Fruit fly (Drosophila melanogaster) whole organism, prepupa: ENCODE measurements around the gene euc.
A peak's percentile ranks its signal among the peaks of the same experiment; 100 is the strongest.

Experiments
- CG10631 ChIP-seq: fragments of 200-800 bp; sonication (Bioruptor generic); optimal IDR thresholded peaks from 2 replicates; lab custom pipeline; 2016; ENCODE audit warnings: missing biosample characterization, missing genetic modification characterization
- CG10669 ChIP-seq: fragments of 200-800 bp; sonication (Bioruptor generic); optimal IDR thresholded peaks from 3 replicates; lab custom pipeline; 2018; ENCODE audit warnings: missing biosample characterization, mild to moderate bottlenecking, missing genetic modification characterization, moderate library complexity
- CG11902 ChIP-seq: fragments of 200-800 bp; sonication (Bioruptor generic); optimal IDR thresholded peaks from 3 replicates; lab custom pipeline; 2016; ENCODE audit warnings: missing biosample characterization, missing genetic modification characterization
- CG15336 ChIP-seq: fragments of 200-800 bp; sonication (Bioruptor generic); IDR thresholded peaks from 2 replicates; pipeline ENCODE4 v1.3.6; 2022; ENCODE audit warnings: missing biosample characterization, missing genetic modification characterization
- CG1621 ChIP-seq: fragments of 200-800 bp; sonication (Bioruptor generic); optimal IDR thresholded peaks from 3 replicates; lab custom pipeline; 2018; ENCODE audit warnings: missing biosample characterization, mild to moderate bottlenecking, missing genetic modification characterization
- CG31627 ChIP-seq: fragments of 200-800 bp; sonication (Bioruptor generic); optimal IDR thresholded peaks from 3 replicates; lab custom pipeline; 2016; ENCODE audit warnings: missing biosample characterization, missing genetic modification characterization
- CG32006 ChIP-seq: fragments of 200-800 bp; sonication (Bioruptor generic); optimal IDR thresholded peaks from 3 replicates; lab custom pipeline; 2017; ENCODE audit warnings: missing biosample characterization, mild to moderate bottlenecking, missing genetic modification characterization
- CG34406 ChIP-seq: fragments of 200-800 bp; sonication (Bioruptor generic); optimal IDR thresholded peaks from 3 replicates; lab custom pipeline; 2016; ENCODE audit warnings: missing biosample characterization, missing genetic modification characterization
- CG3919 ChIP-seq: fragments of 200-800 bp; sonication (Bioruptor generic); optimal IDR thresholded peaks from 3 replicates; lab custom pipeline; 2016; ENCODE audit warnings: missing biosample characterization, missing genetic modification characterization
- CG4318 ChIP-seq: fragments of 200-800 bp; sonication (Bioruptor generic); optimal IDR thresholded peaks from 3 replicates; lab custom pipeline; 2017; ENCODE audit warnings: missing biosample characterization, mild to moderate bottlenecking, missing genetic modification characterization
- CG6163 ChIP-seq: fragments of 200-800 bp; sonication (Bioruptor generic); IDR thresholded peaks from 3 replicates; pipeline ENCODE4 v1.3.6; 2022; ENCODE audit warnings: missing biosample characterization, missing genetic modification characterization
- CG6276 ChIP-seq: fragments of 200-800 bp; sonication (Bioruptor generic); optimal IDR thresholded peaks from 2 replicates; lab custom pipeline; 2017; ENCODE audit warnings: missing biosample characterization, mild to moderate bottlenecking, missing genetic modification characterization
- CG6792 ChIP-seq: fragments of 200-800 bp; sonication (Bioruptor generic); optimal IDR thresholded peaks from 3 replicates; lab custom pipeline; 2016; ENCODE audit warnings: missing biosample characterization, missing genetic modification characterization
- CG6808 ChIP-seq: fragments of 200-800 bp; sonication (Bioruptor generic); optimal IDR thresholded peaks from 3 replicates; lab custom pipeline; 2017; ENCODE audit warnings: missing biosample characterization, missing genetic modification characterization, mild to moderate bottlenecking, moderate library complexity, missing genetic modification reagents
- CG7368 ChIP-seq: fragments of 200-800 bp; sonication (Bioruptor generic); optimal IDR thresholded peaks from 3 replicates; lab custom pipeline; 2016; ENCODE audit warnings: missing biosample characterization, missing genetic modification characterization
- CG8119 ChIP-seq: fragments of 200-800 bp; sonication (Bioruptor generic); IDR thresholded peaks from 3 replicates; pipeline ENCODE4 v1.3.6; 2022; ENCODE audit warnings: missing biosample characterization, missing genetic modification characterization
- CG8319 ChIP-seq: fragments of 200-800 bp; sonication (Bioruptor generic); optimal IDR thresholded peaks from 3 replicates; lab custom pipeline; 2016; ENCODE audit warnings: missing biosample characterization, missing genetic modification characterization
- Eip78C ChIP-seq: fragments of 200-800 bp; sonication (Bioruptor generic); peaks from one replicate; lab custom pipeline; 2016; ENCODE audit warnings: missing biosample characterization, missing genetic modification characterization
- Eip93F ChIP-seq: fragments of 200-800 bp; sonication (Bioruptor generic); optimal IDR thresholded peaks from 2 replicates; lab custom pipeline; 2016; ENCODE audit warnings: missing biosample characterization, mild to moderate bottlenecking, missing genetic modification characterization
- Gug ChIP-seq: fragments of 200-800 bp; sonication (Bioruptor generic); IDR thresholded peaks from 2 replicates; pipeline ENCODE4 v1.3.6; 2022; ENCODE audit warnings: missing biosample characterization, missing genetic modification characterization
- Hr4 ChIP-seq: fragments of 200-800 bp; sonication (Bioruptor generic); optimal IDR thresholded peaks from 3 replicates; lab custom pipeline; 2016; ENCODE audit warnings: missing biosample characterization, missing genetic modification characterization
- Lpt ChIP-seq: fragments of 200-800 bp; sonication (Bioruptor generic); optimal IDR thresholded peaks from 3 replicates; lab custom pipeline; 2016; ENCODE audit warnings: missing biosample characterization, missing genetic modification characterization
- Met ChIP-seq: fragments of 200-800 bp; sonication (Bioruptor generic); optimal IDR thresholded peaks from 3 replicates; lab custom pipeline; 2016; ENCODE audit warnings: missing biosample characterization, missing genetic modification characterization
- OdsH ChIP-seq: fragments of 200-800 bp; sonication (Bioruptor generic); optimal IDR thresholded peaks from 3 replicates; lab custom pipeline; 2016; ENCODE audit warnings: missing biosample characterization, missing genetic modification characterization
- Sox102F ChIP-seq: fragments of 200-800 bp; sonication (Bioruptor generic); optimal IDR thresholded peaks from 2 replicates; lab custom pipeline; 2016; ENCODE audit warnings: missing biosample characterization, mild to moderate bottlenecking, missing genetic modification characterization
- Sox14 ChIP-seq: fragments of 200-800 bp; sonication (Bioruptor generic); optimal IDR thresholded peaks from 3 replicates; lab custom pipeline; 2016; ENCODE audit warnings: missing biosample characterization, missing genetic modification characterization
- Sox15 ChIP-seq: fragments of 200-800 bp; sonication (Bioruptor generic); optimal IDR thresholded peaks from 3 replicates; lab custom pipeline; 2016; ENCODE audit warnings: missing biosample characterization, missing genetic modification characterization
- achi ChIP-seq: fragments of 200-800 bp; sonication (Bioruptor generic); optimal IDR thresholded peaks from 3 replicates; lab custom pipeline; 2016; ENCODE audit warnings: missing biosample characterization, missing genetic modification characterization
- acj6 ChIP-seq: fragments of 200-800 bp; sonication (Bioruptor generic); optimal IDR thresholded peaks from 3 replicates; lab custom pipeline; 2016; ENCODE audit warnings: missing biosample characterization, missing genetic modification characterization
- cyc ChIP-seq: fragments of 200-800 bp; sonication (Bioruptor generic); optimal IDR thresholded peaks from 3 replicates; lab custom pipeline; 2016; ENCODE audit warnings: missing biosample characterization, missing genetic modification characterization
- eg ChIP-seq: fragments of 200-800 bp; sonication (Bioruptor generic); IDR thresholded peaks from 3 replicates; pipeline ENCODE4 v1.3.6; 2022; ENCODE audit warnings: missing biosample characterization, missing genetic modification characterization
- esn ChIP-seq: fragments of 200-800 bp; sonication (Bioruptor generic); optimal IDR thresholded peaks from 2 replicates; lab custom pipeline; 2016; ENCODE audit warnings: missing biosample characterization, mild to moderate bottlenecking, missing genetic modification characterization, moderate library complexity
- fd59A ChIP-seq: fragments of 200-800 bp; sonication (Bioruptor generic); optimal IDR thresholded peaks from 2 replicates; lab custom pipeline; 2017; ENCODE audit warnings: missing biosample characterization, mild to moderate bottlenecking, missing genetic modification characterization, missing genetic modification reagents
- fkh ChIP-seq: fragments of 200-800 bp; sonication (Bioruptor generic); optimal IDR thresholded peaks from 3 replicates; lab custom pipeline; 2017; ENCODE audit warnings: missing biosample characterization, mild to moderate bottlenecking, missing genetic modification characterization, moderate library complexity
- lz ChIP-seq: fragments of 200-800 bp; sonication (Bioruptor generic); optimal IDR thresholded peaks from 3 replicates; lab custom pipeline; 2016; ENCODE audit warnings: missing biosample characterization, missing genetic modification characterization
- net ChIP-seq: fragments of 200-800 bp; sonication (Bioruptor generic); optimal IDR thresholded peaks from 3 replicates; lab custom pipeline; 2016; ENCODE audit warnings: missing biosample characterization, missing genetic modification characterization
- pdm3 ChIP-seq: fragments of 200-800 bp; sonication (Bioruptor generic); optimal IDR thresholded peaks from 3 replicates; lab custom pipeline; 2016; ENCODE audit warnings: missing biosample characterization, missing genetic modification characterization
- spab ChIP-seq: fragments of 200-800 bp; sonication (Bioruptor generic); optimal IDR thresholded peaks from 2 replicates; lab custom pipeline; 2017; ENCODE audit warnings: missing biosample characterization, mild to moderate bottlenecking, missing genetic modification characterization, missing genetic modification reagents
- ss ChIP-seq, 2 experiments: fragments of 200-800 bp; sonication (Bioruptor generic); optimal IDR thresholded peaks; 2 replicates in 1 of 2; 3 replicates in 1 of 2; lab custom pipeline; 2017 to 2018; ENCODE audit warnings: mild to moderate bottlenecking in 2 of 2, missing biosample characterization in 2 of 2, missing genetic modification characterization in 2 of 2, moderate library complexity in 1 of 2
- svp ChIP-seq: fragments of 200-800 bp; sonication (Bioruptor generic); peaks from one replicate; lab custom pipeline; 2016; ENCODE audit warnings: missing biosample characterization, missing genetic modification characterization
- topi ChIP-seq: fragments of 200-800 bp; sonication (Bioruptor generic); optimal IDR thresholded peaks from 3 replicates; lab custom pipeline; 2016; ENCODE audit warnings: missing biosample characterization, missing genetic modification characterization

The euc gene

DNA sequence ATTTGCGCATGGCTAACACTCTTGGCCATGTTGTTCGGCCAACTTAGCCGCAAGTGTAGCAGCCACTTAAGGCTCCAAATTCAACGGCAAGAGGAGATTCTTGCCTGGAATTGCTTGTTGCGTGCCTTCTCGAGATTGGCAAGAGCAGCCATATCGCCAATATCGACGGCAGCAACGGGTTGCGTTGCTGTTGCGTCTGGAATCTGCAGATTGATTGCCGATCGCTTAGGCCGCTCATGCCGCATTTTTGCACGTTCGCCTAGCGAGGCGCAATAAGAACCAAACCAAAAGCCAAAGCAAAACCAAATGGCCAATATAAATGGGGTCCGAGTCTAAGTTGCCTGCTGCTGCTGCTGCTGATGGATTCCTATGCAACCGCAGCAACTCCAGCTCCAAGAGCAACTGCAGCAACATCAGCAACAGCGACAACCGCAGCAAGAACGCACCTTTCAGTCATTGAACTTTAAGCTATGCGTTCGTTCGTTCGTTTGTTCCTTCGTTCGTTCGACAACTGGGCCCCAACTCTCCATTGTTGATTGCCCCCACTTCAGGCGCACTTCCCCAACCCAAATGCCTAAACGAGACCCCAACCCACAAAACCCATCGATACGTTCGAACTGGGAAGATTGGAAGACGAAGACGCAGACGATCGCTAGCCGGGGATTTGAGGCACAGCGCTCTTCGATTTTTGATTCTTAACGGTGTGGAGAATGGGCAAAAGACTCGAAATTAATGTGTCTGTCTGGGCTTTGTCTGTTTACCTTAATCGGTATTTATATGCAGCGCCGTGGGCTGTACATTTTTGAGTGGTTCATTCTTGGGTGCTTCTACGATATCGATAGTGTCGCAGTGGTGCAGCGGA lies 10.6 kb upstream of the euc start:
- TF ChIP-seq ss (GFP tag; optimal IDR thresholded peaks at IDR 0.05; lab: Kevin White, UChicago) (peak in 1 of 2 experiments; percentile 91), CG3919 (no peak)

DNA sequence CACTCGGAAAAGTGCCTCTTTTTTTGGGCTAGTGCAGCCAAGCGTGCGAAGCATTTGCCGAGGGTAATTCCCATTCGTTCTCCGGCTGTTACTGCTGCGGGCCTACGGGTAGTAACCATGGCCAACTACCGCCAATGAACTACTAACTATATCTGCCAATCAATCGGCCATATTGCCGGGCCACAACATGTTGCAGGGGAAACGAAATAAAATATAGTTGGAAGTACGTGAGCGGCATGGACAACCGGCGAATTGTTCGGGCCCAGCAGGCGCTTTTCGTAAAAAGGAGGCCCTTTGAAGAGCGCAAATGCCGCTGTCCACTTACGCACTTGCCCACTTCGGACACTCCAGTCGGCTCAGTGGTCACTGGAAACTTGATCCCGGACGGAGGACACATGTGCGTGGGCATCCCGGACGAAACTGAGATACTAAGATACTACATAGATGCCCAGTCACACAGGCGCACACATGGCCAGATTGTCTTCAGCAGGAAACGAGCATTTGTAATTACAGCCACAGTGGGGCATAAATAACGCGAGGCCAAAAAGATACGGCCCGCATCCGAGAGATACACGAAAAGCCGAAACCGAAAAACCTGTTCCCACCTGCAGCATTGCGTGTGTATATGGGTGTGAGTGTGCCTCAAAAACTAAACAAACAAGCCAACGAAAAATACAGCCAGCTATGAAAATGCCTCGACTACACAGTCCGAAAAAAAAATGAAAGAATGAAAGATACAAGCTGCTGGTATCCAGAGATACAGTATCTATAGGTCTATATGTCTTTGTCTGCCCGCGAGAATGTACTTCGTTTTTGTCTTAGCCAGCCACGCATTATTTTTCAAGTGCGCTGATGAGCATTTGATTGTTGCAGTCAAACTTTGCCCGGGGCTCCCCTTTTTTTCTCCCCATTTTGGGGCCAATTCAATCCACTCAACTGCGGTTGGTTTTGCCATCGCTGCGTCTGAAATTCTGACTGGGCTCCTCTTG lies 9.1 kb upstream of the euc start:
- peak; percentile 29 for TF ChIP-seq cyc (GFP tag; lab: Kevin White, UChicago)
- no peak for TF ChIP-seq CG8319 (GFP tag; lab: Kevin White, UChicago)
- no peak for TF ChIP-seq Eip93F
- peak; percentile 13 for TF ChIP-seq CG34406 (GFP tag; lab: Kevin White, UChicago)
- TF ChIP-seq CG6163: no peak
- TF ChIP-seq CG11902: peak; percentile 16
- TF ChIP-seq topi (GFP tag; lab: Kevin White, UChicago): peak; percentile 38
- TF ChIP-seq OdsH (GFP tag; lab: Kevin White, UChicago): peak; percentile 22
- peak; percentile 51 for TF ChIP-seq pdm3 (GFP tag; lab: Kevin White, UChicago)
- TF ChIP-seq Gug (GFP tag; lab: Robert Waterston, UW): no peak
- TF ChIP-seq Lpt (GFP tag; lab: Kevin White, UChicago): peak; percentile 68
- TF ChIP-seq fd59A (GFP tag; lab: Kevin White, UChicago): peak; percentile 19
- TF ChIP-seq Met (GFP tag; lab: Kevin White, UChicago): no peak
- TF ChIP-seq CG6276: peak; percentile 39
- peak; percentile 60 for TF ChIP-seq net (GFP tag; lab: Kevin White, UChicago)
- TF ChIP-seq CG1621 (tag; lab: Kevin White, UChicago): peak; percentile 56
- TF ChIP-seq Sox102F (GFP tag; lab: Kevin White, UChicago): no peak
- TF ChIP-seq CG15336 (GFP tag; lab: Robert Waterston, UW): peak; percentile 61; the same call in 1 of the 2 replicates
- TF ChIP-seq CG10631 (GFP tag; lab: Kevin White, UChicago): peak; percentile 13
- TF ChIP-seq svp (GFP tag; lab: Kevin White, UChicago): peak; percentile 16
- TF ChIP-seq CG31627 (GFP tag; lab: Kevin White, UChicago): no peak
- TF ChIP-seq CG8119 (GFP tag; lab: Robert Waterston, UW): peak; percentile 64
- TF ChIP-seq CG10669: peak; percentile 41
- peak; percentile 12 for TF ChIP-seq CG6792 (GFP tag; lab: Kevin White, UChicago)
- TF ChIP-seq achi (GFP tag; lab: Kevin White, UChicago): peak; percentile 39
- TF ChIP-seq CG6808 (GFP tag; lab: Kevin White, UChicago): peak; percentile 51
- TF ChIP-seq Sox15: peak; percentile 7
- TF ChIP-seq spab: no peak
- TF ChIP-seq Hr4: peak; percentile 47
- TF ChIP-seq CG7368: peak; percentile 32
- TF ChIP-seq CG4318 (GFP tag; lab: Kevin White, UChicago): peak; percentile 25
- TF ChIP-seq lz (GFP tag; lab: Kevin White, UChicago): peak; percentile 2
- peak; percentile 17 for TF ChIP-seq acj6 (GFP tag; lab: Kevin White, UChicago)
- peak; percentile 72 for TF ChIP-seq CG32006 (GFP tag; lab: Kevin White, UChicago)
- peak; percentile 37; the same call in 2 of the 3 replicates for TF ChIP-seq eg (GFP tag; lab: Robert Waterston, UW)
- peak; percentile 46 for TF ChIP-seq esn (GFP tag; lab: Kevin White, UChicago)
- TF ChIP-seq fkh (GFP tag; lab: Kevin White, UChicago): peak; percentile 71
- TF ChIP-seq Eip78C (GFP tag; lab: Kevin White, UChicago): peak; percentile 86
- peak; percentile 62 for TF ChIP-seq CG3919
- peak; percentile 53 for TF ChIP-seq Sox14
